Fruit fly (Drosophila melanogaster): ENCODE measurements around the gene CHES-1-like.
A peak's percentile ranks its signal among the peaks of the same experiment; 100 is the strongest.

The CHES-1-like gene

DNA sequence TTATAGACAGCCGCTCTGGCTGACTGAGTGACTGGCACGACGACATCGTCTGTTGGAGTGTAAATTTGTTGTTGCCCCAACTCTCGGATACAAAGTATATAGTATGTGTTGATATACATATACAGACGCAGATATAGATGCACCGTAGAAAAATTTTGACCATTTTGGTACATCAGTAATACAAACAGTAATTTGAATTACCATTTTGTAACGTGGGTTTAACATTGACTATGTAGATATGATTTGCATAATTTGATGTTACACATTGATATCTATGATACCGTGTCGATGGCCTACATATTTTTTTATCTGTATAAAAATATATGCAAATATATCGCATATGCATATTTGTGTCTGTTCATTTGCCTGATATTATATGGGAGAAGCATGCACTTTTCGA, 72.1 kb downstream of the CHES-1-like start:
- TF ChIP-seq pad (GFP tag; optimal IDR thresholded peaks at IDR 0.05) (no peak), CG11617 (GFP tag; optimal IDR thresholded peaks at IDR 0.05) (no peak), kay (GFP tag; ENCODE audit: borderline replicate concordance) (peak; percentile 39), ovo (GFP tag; optimal IDR thresholded peaks at IDR 0.05) (no peak)

DNA sequence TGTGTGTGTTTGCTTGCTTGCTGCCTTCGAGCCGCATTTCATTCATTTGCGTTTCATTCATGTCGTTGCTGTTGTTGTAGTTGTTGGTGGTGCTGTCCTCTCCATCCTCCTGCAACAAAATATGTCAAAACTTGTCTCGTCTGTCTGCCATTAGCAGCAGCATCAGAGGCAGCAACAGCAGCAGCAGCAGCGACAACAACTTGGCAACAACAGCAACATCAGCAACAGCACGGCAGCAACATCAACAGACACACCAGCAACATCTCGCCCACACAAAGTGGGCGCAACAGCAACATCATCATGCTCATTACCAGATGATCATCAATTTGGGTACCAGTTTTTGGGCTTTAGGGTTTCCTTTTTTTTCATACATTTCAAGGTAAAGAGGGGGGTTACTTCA, 76.1 kb downstream of the CHES-1-like start:
- TF ChIP-seq toe (GFP tag; optimal IDR thresholded peaks at IDR 0.05) = no peak
- TF ChIP-seq Clk (GFP tag; optimal IDR thresholded peaks at IDR 0.05) = no peak
- TF ChIP-seq ovo (GFP tag; optimal IDR thresholded peaks at IDR 0.05) = no peak
- TF ChIP-seq Crg-1 (GFP tag; optimal IDR thresholded peaks at IDR 0.05) = no peak
- no peak for TF ChIP-seq CG12768 (GFP tag; optimal IDR thresholded peaks at IDR 0.05)
- TF ChIP-seq CG33017 (tag; optimal IDR thresholded peaks at IDR 0.05) = no peak
- TF ChIP-seq CG11617 (GFP tag; optimal IDR thresholded peaks at IDR 0.05) = no peak
- TF ChIP-seq cnc (optimal IDR thresholded peaks at IDR 0.05) = no peak
- TF ChIP-seq CG7045 (GFP tag; optimal IDR thresholded peaks at IDR 0.05) = no peak
- TF ChIP-seq kay (GFP tag; ENCODE audit: borderline replicate concordance) = no peak
- TF ChIP-seq CG7101 (tag; optimal IDR thresholded peaks at IDR 0.05) = no peak
- no peak for TF ChIP-seq CG14711 (tag; optimal IDR thresholded peaks at IDR 0.05)
- TF ChIP-seq Mnt (GFP tag; optimal IDR thresholded peaks at IDR 0.05) = no peak
- TF ChIP-seq bab1 (GFP tag; optimal IDR thresholded peaks at IDR 0.05) = no peak
- TF ChIP-seq CG5204 (GFP tag; optimal IDR thresholded peaks at IDR 0.05) = no peak
- no peak for TF ChIP-seq CG1620 (GFP tag; optimal IDR thresholded peaks at IDR 0.05)
- TF ChIP-seq Hr96 (GFP tag; optimal IDR thresholded peaks at IDR 0.05) = no peak

Data from whole organism, adult.